Worm (Caenorhabditis elegans) whole organism, late embryonic: ENCODE results near the gene gtf-2F2.

ENCODE experiments used
- C38D4.7 ChIP-seq: fragments of 200-800 bp; sonication (Bioruptor generic); optimal IDR thresholded peaks from 2 replicates; lab custom pipeline; 2018; ENCODE audit warnings: mild to moderate bottlenecking, missing genetic modification characterization, moderate library complexity, missing compliant biosample characterization
- Y22D7AL.16 ChIP-seq: sonication (generic microtip); optimal IDR thresholded peaks from 2 replicates; lab custom pipeline; 2016; ENCODE audit warnings: missing genetic modification characterization, missing compliant biosample characterization
- ahr-1 ChIP-seq: sonication (generic microtip); optimal IDR thresholded peaks from 2 replicates; lab custom pipeline; 2016; ENCODE audit warnings: missing genetic modification characterization, missing compliant biosample characterization
- ama-1 ChIP-seq: fragments of 150-350 bp; optimal IDR thresholded peaks from 2 replicates; lab custom pipeline; 2014
- ceh-14 ChIP-seq: sonication (generic microtip); optimal IDR thresholded peaks from 2 replicates; lab custom pipeline; 2016; ENCODE audit warnings: missing genotype, missing genetic modification characterization, missing compliant biosample characterization
- ceh-19 ChIP-seq: fragments of 200-800 bp; sonication (Bioruptor generic); optimal IDR thresholded peaks from 2 replicates; lab custom pipeline; 2018; ENCODE audit warnings: mild to moderate bottlenecking, missing genetic modification characterization, missing compliant biosample characterization
- ceh-2 ChIP-seq: sonication (generic microtip); optimal IDR thresholded peaks from 2 replicates; lab custom pipeline; 2016; ENCODE audit warnings: missing genotype, missing genetic modification characterization, missing compliant biosample characterization
- ceh-22 ChIP-seq: sonication (generic microtip); optimal IDR thresholded peaks from 2 replicates; lab custom pipeline; 2017; ENCODE audit warnings: missing biosample characterization, missing genetic modification characterization
- ceh-34 ChIP-seq: sonication (generic microtip); optimal IDR thresholded peaks from 2 replicates; lab custom pipeline; 2016; ENCODE audit warnings: mild to moderate bottlenecking, missing genetic modification characterization, missing compliant biosample characterization
- ceh-45 ChIP-seq: fragments of 200-800 bp; sonication (Bioruptor generic); IDR thresholded peaks from 2 replicates; pipeline ENCODE4 v1.3.6; 2022; ENCODE audit warnings: missing genetic modification reagents, missing genetic modification characterization, missing compliant biosample characterization
- che-1 ChIP-seq: sonication (generic microtip); optimal IDR thresholded peaks from 2 replicates; lab custom pipeline; 2016; ENCODE audit warnings: mild to moderate bottlenecking, missing genetic modification characterization, missing compliant biosample characterization
- dve-1 ChIP-seq: sonication (generic microtip); optimal IDR thresholded peaks from 2 replicates; lab custom pipeline; 2017; ENCODE audit warnings: antibody characterized with exemption, mild to moderate bottlenecking, missing genetic modification characterization, missing compliant biosample characterization
- elt-2 ChIP-seq: sonication (generic microtip); optimal IDR thresholded peaks from 2 replicates; lab custom pipeline; 2016; ENCODE audit warnings: missing genetic modification reagents, missing genetic modification characterization, missing compliant biosample characterization
- ets-4 ChIP-seq: sonication (generic microtip); optimal IDR thresholded peaks from 2 replicates; lab custom pipeline; 2016; ENCODE audit warnings: missing genetic modification characterization, missing compliant biosample characterization
- eyg-1 ChIP-seq: sonication (generic microtip); optimal IDR thresholded peaks from 2 replicates; lab custom pipeline; 2016; ENCODE audit warnings: missing genotype, missing genetic modification characterization, missing compliant biosample characterization
- fax-1 ChIP-seq: sonication (generic microtip); optimal IDR thresholded peaks from 2 replicates; lab custom pipeline; 2016; ENCODE audit warnings: missing genotype, missing genetic modification characterization, missing compliant biosample characterization
- hlh-13 ChIP-seq: fragments of 200-800 bp; sonication (Bioruptor generic); optimal IDR thresholded peaks from 2 replicates; lab custom pipeline; 2018; ENCODE audit warnings: mild to moderate bottlenecking, missing genetic modification characterization, missing compliant biosample characterization
- hlh-30 ChIP-seq: sonication (generic microtip); optimal IDR thresholded peaks from 2 replicates; lab custom pipeline; 2017; ENCODE audit warnings: antibody characterized with exemption, missing genetic modification characterization, missing compliant biosample characterization; ENCODE audit not compliant: insufficient read depth
- lim-6 ChIP-seq: sonication (generic microtip); optimal IDR thresholded peaks from 2 replicates; lab custom pipeline; 2016; ENCODE audit warnings: missing genetic modification characterization, missing compliant biosample characterization
- lin-11 ChIP-seq: fragments of 200-800 bp; sonication (Bioruptor generic); optimal IDR thresholded peaks from 2 replicates; lab custom pipeline; 2018; ENCODE audit warnings: mild to moderate bottlenecking, missing genetic modification characterization, missing compliant biosample characterization
- nfya-1 ChIP-seq: sonication (generic microtip); optimal IDR thresholded peaks from 2 replicates; lab custom pipeline; 2017; ENCODE audit warnings: missing genetic modification characterization, mild to moderate bottlenecking, missing compliant biosample characterization, antibody characterized with exemption, moderate library complexity
- npax-4 ChIP-seq: sonication (generic microtip); optimal IDR thresholded peaks from 2 replicates; lab custom pipeline; 2016; ENCODE audit warnings: missing genetic modification characterization, missing compliant biosample characterization
- odd-2 ChIP-seq: sonication (generic microtip); optimal IDR thresholded peaks from 2 replicates; lab custom pipeline; 2017; ENCODE audit warnings: antibody characterized with exemption, mild to moderate bottlenecking, missing genetic modification characterization, missing compliant biosample characterization
- pag-3 ChIP-seq: sonication (generic microtip); optimal IDR thresholded peaks from 2 replicates; lab custom pipeline; 2016; ENCODE audit warnings: missing compliant biosample characterization, missing genetic modification characterization, borderline replicate concordance
- pax-1 ChIP-seq: fragments of 150-350 bp; optimal IDR thresholded peaks from 2 replicates; lab custom pipeline; 2014; ENCODE audit warnings: missing biosample characterization, missing genetic modification characterization
- pha-2 ChIP-seq: sonication (generic microtip); optimal IDR thresholded peaks from 2 replicates; lab custom pipeline; 2017; ENCODE audit warnings: mild to moderate bottlenecking, missing genetic modification characterization, missing compliant biosample characterization
- ref-2 ChIP-seq: sonication (generic microtip); optimal IDR thresholded peaks from 2 replicates; lab custom pipeline; 2016; ENCODE audit warnings: missing genetic modification characterization, missing compliant biosample characterization
- sdc-2 ChIP-seq: sonication (generic microtip); optimal IDR thresholded peaks from 2 replicates; lab custom pipeline; 2016; ENCODE audit warnings: missing genotype, missing genetic modification characterization, missing compliant biosample characterization
- sox-2 ChIP-seq: fragments of 200-800 bp; sonication (Bioruptor generic); IDR thresholded peaks from 2 replicates; pipeline ENCODE4 v1.3.6; 2022; ENCODE audit warnings: missing genetic modification reagents, missing genetic modification characterization, missing compliant biosample characterization
- sox-4 ChIP-seq: sonication (generic microtip); optimal IDR thresholded peaks from 2 replicates; lab custom pipeline; 2017; ENCODE audit warnings: mild to moderate bottlenecking, missing genetic modification characterization, inconsistent platforms, missing compliant biosample characterization
- syd-9 ChIP-seq: sonication (generic microtip); optimal IDR thresholded peaks from 2 replicates; lab custom pipeline; 2016; ENCODE audit warnings: mild to moderate bottlenecking, missing genetic modification characterization, moderate library complexity, missing compliant biosample characterization
- tbx-2 ChIP-seq: sonication (generic microtip); optimal IDR thresholded peaks from 2 replicates; lab custom pipeline; 2016; ENCODE audit warnings: missing genetic modification characterization, missing compliant biosample characterization
- tbx-7 ChIP-seq: sonication (generic microtip); optimal IDR thresholded peaks from 2 replicates; lab custom pipeline; 2016; ENCODE audit warnings: missing genotype, missing genetic modification characterization, missing compliant biosample characterization
- ttx-3 ChIP-seq: sonication (generic microtip); optimal IDR thresholded peaks from 2 replicates; lab custom pipeline; 2016; ENCODE audit warnings: missing genetic modification reagents, missing genetic modification characterization, missing compliant biosample characterization
- unc-42 ChIP-seq: sonication (generic microtip); optimal IDR thresholded peaks from 2 replicates; lab custom pipeline; 2016; ENCODE audit warnings: missing genotype, missing genetic modification characterization, missing compliant biosample characterization
- unc-55 ChIP-seq: sonication (generic microtip); optimal IDR thresholded peaks from 2 replicates; lab custom pipeline; 2017; ENCODE audit warnings: missing biosample characterization, missing genetic modification reagents, missing genetic modification characterization

gtf-2F2 gene

DNA sequence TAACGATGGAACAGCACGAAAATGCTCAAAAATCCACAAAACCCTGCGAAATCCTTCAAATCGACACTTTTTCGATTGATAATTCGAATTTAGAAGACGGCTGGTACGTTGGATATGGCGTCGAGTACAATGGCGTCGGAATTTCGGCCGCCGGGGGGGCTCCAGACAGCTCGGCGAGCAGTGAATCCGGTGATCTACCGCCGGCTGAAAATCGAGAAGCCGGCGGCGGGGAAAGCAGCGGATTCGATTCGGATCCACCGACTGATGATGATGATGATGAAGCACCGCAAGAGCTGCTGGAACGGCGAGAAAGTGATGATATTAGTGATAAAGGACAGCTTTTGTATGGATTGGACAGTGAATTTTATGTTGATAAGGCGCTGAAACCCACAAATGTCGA is 2.8 kb upstream of the gtf-2F2 start:
- TF ChIP-seq hlh-30 (tag; lab: Kevin White, UChicago) (no peak), ama-1 (lab: Kevin White, UChicago) (no peak), fax-1 (tag; lab: Kevin White, UChicago) (no peak), C38D4.7 (GFP tag; lab: Kevin White, UChicago) (no peak), elt-2 (tag; lab: Kevin White, UChicago) (no peak), Y22D7AL.16 (tag; lab: Kevin White, UChicago) (no peak), lim-6 (tag; lab: Kevin White, UChicago) (no peak), lin-11 (tag; lab: Kevin White, UChicago) (no peak), syd-9 (tag; lab: Kevin White, UChicago) (no peak)

- no peak for TF ChIP-seq unc-55 (GFP tag; lab: Kevin White, UChicago)
- no peak for TF ChIP-seq ttx-3
- TF ChIP-seq unc-42 (tag; lab: Kevin White, UChicago) = no peak
- TF ChIP-seq sdc-2 = no peak
- no peak for TF ChIP-seq eyg-1 (tag; lab: Kevin White, UChicago)
- no peak for TF ChIP-seq ceh-19 (GFP tag; lab: Kevin White, UChicago)
- TF ChIP-seq npax-4 (tag; lab: Kevin White, UChicago) = no peak
- no peak for TF ChIP-seq ceh-22 (tag; lab: Kevin White, UChicago)
- TF ChIP-seq hlh-13 (GFP tag; lab: Kevin White, UChicago) = no peak
- no peak for TF ChIP-seq lin-11 (tag; lab: Kevin White, UChicago)
- no peak for TF ChIP-seq tbx-7 (tag; lab: Kevin White, UChicago)
- no peak for TF ChIP-seq ref-2 (tag; lab: Kevin White, UChicago)
- TF ChIP-seq ceh-34 (tag; lab: Kevin White, UChicago) = no peak
- TF ChIP-seq sox-4 = no peak
- no peak for TF ChIP-seq pag-3 (tag; lab: Kevin White, UChicago)
- TF ChIP-seq ceh-14 (tag; lab: Kevin White, UChicago) = no peak
- no peak for TF ChIP-seq che-1 (tag; lab: Kevin White, UChicago)
- no peak for TF ChIP-seq ets-4 (tag; lab: Kevin White, UChicago)
- TF ChIP-seq pha-2 = no peak
These were observed 723 bp upstream of the gtf-2F2 start for ce11 chrV:18993017-18993416.

DNA sequence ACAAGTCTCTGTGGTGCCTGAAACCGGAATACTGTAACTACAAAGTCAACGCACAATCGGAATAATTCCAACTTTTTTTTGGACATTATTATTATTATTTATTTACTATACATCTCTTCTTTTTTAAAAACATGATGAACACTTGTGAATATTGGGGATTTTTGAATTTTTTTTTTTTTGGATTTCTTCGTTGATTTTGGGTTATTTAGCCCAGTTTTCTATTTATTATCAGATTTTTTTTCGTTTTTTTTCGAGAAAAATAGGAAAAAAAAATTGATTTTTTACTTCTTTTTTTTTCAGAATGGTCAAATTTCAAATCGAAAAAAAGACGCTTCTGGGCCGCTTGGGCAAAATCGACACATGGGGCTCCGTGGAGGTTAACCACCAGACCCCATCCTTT is 4.3 kb downstream of the gtf-2F2 start, which contains the start of gene tgt-2:
Gene tgt-2 (plus strand): TSS at position 301 of the 400 bp plus-strand sequence.
- no peak for TF ChIP-seq pax-1 (tag; lab: Kevin White, UChicago)
- no peak for TF ChIP-seq sox-4
- no peak for TF ChIP-seq tbx-2 (tag; lab: Kevin White, UChicago)
- TF ChIP-seq elt-2 (tag; lab: Kevin White, UChicago) = no peak
- TF ChIP-seq ahr-1 (tag; lab: Kevin White, UChicago) = no peak
- TF ChIP-seq hlh-13 (GFP tag; lab: Kevin White, UChicago) = no peak
- no peak for TF ChIP-seq nfya-1
- no peak for TF ChIP-seq syd-9 (tag; lab: Kevin White, UChicago)
- TF ChIP-seq npax-4 (tag; lab: Kevin White, UChicago) = no peak
- no peak for TF ChIP-seq ceh-22 (tag; lab: Kevin White, UChicago)
- TF ChIP-seq sox-2 = no peak
- TF ChIP-seq ceh-45 = no peak
- no peak for TF ChIP-seq odd-2 (tag; lab: Kevin White, UChicago)

- TF ChIP-seq Y22D7AL.16 (tag; lab: Kevin White, UChicago) = no peak
- no peak for TF ChIP-seq ceh-2 (tag; lab: Kevin White, UChicago)
- no peak for TF ChIP-seq dve-1
- TF ChIP-seq odd-2 (tag; lab: Kevin White, UChicago) = no peak
These were observed 6.8 kb downstream of the gtf-2F2 start for ce11 chrV:19000542-19000941.
